Worm (Caenorhabditis elegans): Measurements from ENCODE around the gene F55H2.8.

Gene F55H2.8

ce11 chrIII:9521410-9522090, 7.9 kb downstream of the F55H2.8 start, which contains the start of the genes clu-1 and prp-40 (continued):
- TF ChIP-seq hif-1 (tag; optimal IDR thresholded peaks at IDR 0.05): peak; percentile 49 to 69
- no peak for TF ChIP-seq F26F4.8 (GFP tag; conservative IDR thresholded peaks at IDR 0.05)
- 0 out of 2 replicates have a peak, but pooled peaks have one; percentile 12 for TF ChIP-seq lin-29 (GFP tag; IDR thresholded peaks at IDR 0.05)
- TF ChIP-seq daf-12 (tag; optimal IDR thresholded peaks at IDR 0.05): no peak
- TF ChIP-seq unc-130 (GFP tag; optimal IDR thresholded peaks at IDR 0.05): peak; percentile 44
- peak; percentile 85 for TF ChIP-seq nhr-11 (tag; optimal IDR thresholded peaks at IDR 0.05)
- TF ChIP-seq dmd-6 (GFP tag; IDR thresholded peaks at IDR 0.05): peak; percentile 75
- peak; percentile 76 for TF ChIP-seq hlh-30 (tag; optimal IDR thresholded peaks at IDR 0.05; ENCODE audit: insufficient read depth)
- TF ChIP-seq madf-9 (GFP tag; conservative IDR thresholded peaks at IDR 0.05): 0 out of 2 replicates have a peak, but pooled peaks have one; percentile 18
- no peak for TF ChIP-seq D1046.2 (GFP tag; IDR thresholded peaks at IDR 0.05)
- no peak for TF ChIP-seq zip-11 (GFP tag; IDR thresholded peaks at IDR 0.05)
- no peak for TF ChIP-seq tra-1 (GFP tag; IDR thresholded peaks at IDR 0.05)
- no peak for TF ChIP-seq pqm-1 (tag; optimal IDR thresholded peaks at IDR 0.05)
- TF ChIP-seq aly-2 (tag; optimal IDR thresholded peaks at IDR 0.05): no peak
- no peak for TF ChIP-seq ztf-11 (tag; optimal IDR thresholded peaks at IDR 0.05)

ce11 chrIII:9523581-9523980, 9.9 kb downstream of the F55H2.8 start, which contains the start of gene mrps-23:
TSS of gene mrps-23 (minus strand) at chrIII:9523672.
- peak; percentile 41 for TF ChIP-seq lin-38 (GFP tag; IDR thresholded peaks at IDR 0.05)
- peak; percentile 4 for TF ChIP-seq hlh-11 (tag; optimal IDR thresholded peaks at IDR 0.05)
- no peak for TF ChIP-seq fkh-10 (GFP tag; optimal IDR thresholded peaks at IDR 0.05)
- TF ChIP-seq mdl-1 (tag; optimal IDR thresholded peaks at IDR 0.05): no peak
- TF ChIP-seq saeg-2 (GFP tag; IDR thresholded peaks at IDR 0.05): no peak
- no peak for TF ChIP-seq ztf-7 (tag; optimal IDR thresholded peaks at IDR 0.05)
- no peak for TF ChIP-seq D1046.2 (GFP tag; IDR thresholded peaks at IDR 0.05)
- TF ChIP-seq F49E8.2 (tag; optimal IDR thresholded peaks at IDR 0.05; ENCODE audit: borderline replicate concordance): no peak
- TF ChIP-seq pqm-1 (tag; optimal IDR thresholded peaks at IDR 0.05): no peak
- TF ChIP-seq daf-16 (GFP tag; optimal IDR thresholded peaks at IDR 0.05): no peak
- peak; percentile 5 for TF ChIP-seq daf-16 (tag; optimal IDR thresholded peaks at IDR 0.05)
- no peak for TF ChIP-seq ceh-82 (tag; optimal IDR thresholded peaks at IDR 0.05)
- TF ChIP-seq R02D3.7 (tag; optimal IDR thresholded peaks at IDR 0.05): no peak
- TF ChIP-seq unc-39 (tag; optimal IDR thresholded peaks at IDR 0.05): no peak
- no peak for TF ChIP-seq nhr-111 (GFP tag; optimal IDR thresholded peaks at IDR 0.05)
- no peak for TF ChIP-seq ceh-20 (GFP tag; IDR thresholded peaks at IDR 0.05)
- TF ChIP-seq dpl-1 (GFP tag; optimal IDR thresholded peaks at IDR 0.05): peak; percentile 14
- TF ChIP-seq nhr-76 (tag; optimal IDR thresholded peaks at IDR 0.05): no peak
- TF ChIP-seq zfp-2 (tag; optimal IDR thresholded peaks at IDR 0.05): no peak
- no peak for TF ChIP-seq spr-3 (GFP tag; optimal IDR thresholded peaks at IDR 0.05)
- TF ChIP-seq T26A8.4 (GFP tag; IDR thresholded peaks at IDR 0.05): no peak
- no peak for TF ChIP-seq lin-15B (tag; optimal IDR thresholded peaks at IDR 0.05)
- no peak for TF ChIP-seq aly-2 (tag; optimal IDR thresholded peaks at IDR 0.05)
- peak; percentile 11 for TF ChIP-seq dve-1 (tag; optimal IDR thresholded peaks at IDR 0.05; ENCODE audit: insufficient read depth)
- TF ChIP-seq ctbp-1 (GFP tag; IDR thresholded peaks at IDR 0.05): no peak
- no peak for TF ChIP-seq lin-39 (tag; optimal IDR thresholded peaks at IDR 0.05)
- no peak for TF ChIP-seq attf-4 (tag; optimal IDR thresholded peaks at IDR 0.05)
- peak; percentile 12 for TF ChIP-seq spr-1 (tag; optimal IDR thresholded peaks at IDR 0.05)
- TF ChIP-seq snpc-1.2 (GFP tag; IDR thresholded peaks at IDR 0.05): no peak
- no peak for TF ChIP-seq F10B5.3 (tag; optimal IDR thresholded peaks at IDR 0.05)
- peak; percentile 60 for TF ChIP-seq mes-2 (tag; optimal IDR thresholded peaks at IDR 0.05; ENCODE audit: poor library complexity, severe bottlenecking)
- TF ChIP-seq zip-2 (tag; optimal IDR thresholded peaks at IDR 0.05): no peak
- peak in 1 of 2 experiments; percentile 42 for TF ChIP-seq lsy-2 (tag; optimal IDR thresholded peaks at IDR 0.05)
